Fruit fly (Drosophila melanogaster) whole organism, embryonic: Measurements from ENCODE around the gene CG14205.
A peak's percentile ranks its signal among the peaks of the same experiment; 100 is the strongest.

Source experiments
- Abd-B ChIP-seq: fragments of 200-800 bp; sonication (Bioruptor generic); optimal IDR thresholded peaks from 2 replicates; lab custom pipeline; 2018; ENCODE audit warnings: missing biosample characterization, mild to moderate bottlenecking, missing genetic modification characterization, moderate library complexity
- Atf6 ChIP-seq: fragments of 200-800 bp; sonication (Bioruptor generic); IDR thresholded peaks from 2 replicates; pipeline ENCODE4 v1.3.6; 2022; ENCODE audit warnings: missing biosample characterization, missing genetic modification characterization
- CG11398 ChIP-seq: fragments of 200-800 bp; sonication (Bioruptor generic); optimal IDR thresholded peaks from 2 replicates; lab custom pipeline; 2016; ENCODE audit warnings: missing biosample characterization, missing genetic modification characterization
- CG11560 ChIP-seq: fragments of 200-800 bp; sonication (Bioruptor generic); IDR thresholded peaks from 3 replicates; pipeline ENCODE4 v1.3.6; 2022; ENCODE audit warnings: missing biosample characterization, missing genetic modification characterization
- CG12071 ChIP-seq: fragments of 200-800 bp; sonication (Bioruptor generic); optimal IDR thresholded peaks from 3 replicates; lab custom pipeline; 2018; ENCODE audit warnings: missing biosample characterization, mild to moderate bottlenecking, missing genetic modification characterization
- CG12104 ChIP-seq: fragments of 200-800 bp; sonication (Bioruptor generic); optimal IDR thresholded peaks from 3 replicates; lab custom pipeline; 2016; ENCODE audit warnings: missing biosample characterization, missing genetic modification characterization
- CG12744 ChIP-seq: fragments of 200-800 bp; sonication (Bioruptor generic); optimal IDR thresholded peaks from 2 replicates; lab custom pipeline; 2016; ENCODE audit warnings: missing biosample characterization, missing genetic modification characterization
- CG14965 ChIP-seq: fragments of 200-800 bp; sonication (Bioruptor generic); optimal IDR thresholded peaks from 2 replicates; lab custom pipeline; 2016; ENCODE audit warnings: missing biosample characterization, missing genetic modification characterization, borderline replicate concordance
- CG1603 ChIP-seq: fragments of 200-800 bp; sonication (Bioruptor generic); optimal IDR thresholded peaks from 2 replicates; lab custom pipeline; 2019; ENCODE audit warnings: missing biosample characterization, mild to moderate bottlenecking, missing genetic modification characterization, moderate library complexity
- CG17361 ChIP-seq: fragments of 200-800 bp; sonication (Bioruptor generic); IDR thresholded peaks from 3 replicates; pipeline ENCODE4 v1.3.6; 2022; ENCODE audit warnings: missing biosample characterization, missing genetic modification characterization
- CG3163 ChIP-seq: fragments of 200-800 bp; sonication (Bioruptor generic); optimal IDR thresholded peaks from 3 replicates; lab custom pipeline; 2016; ENCODE audit warnings: missing biosample characterization, missing genetic modification characterization
- CG33213 ChIP-seq: fragments of 200-800 bp; sonication (Bioruptor generic); optimal IDR thresholded peaks from 3 replicates; lab custom pipeline; 2016; ENCODE audit warnings: missing biosample characterization, missing genetic modification characterization
- CG4360 ChIP-seq: fragments of 200-800 bp; sonication (Bioruptor generic); IDR thresholded peaks from 2 replicates; pipeline ENCODE4 v1.3.6; 2022; ENCODE audit warnings: missing biosample characterization, missing genetic modification characterization
- CG4404 ChIP-seq: fragments of 200-800 bp; sonication (Bioruptor generic); IDR thresholded peaks from 2 replicates; pipeline ENCODE4 v1.3.6; 2022; ENCODE audit warnings: missing biosample characterization, missing genetic modification characterization
- CG4617 ChIP-seq: fragments of 200-800 bp; sonication (Bioruptor generic); optimal IDR thresholded peaks from 3 replicates; lab custom pipeline; 2016; ENCODE audit warnings: missing biosample characterization, missing genetic modification characterization, borderline replicate concordance
- CG4854 ChIP-seq: fragments of 200-800 bp; sonication (Bioruptor generic); optimal IDR thresholded peaks from 2 replicates; lab custom pipeline; 2016; ENCODE audit warnings: missing biosample characterization, missing genetic modification characterization, inconsistent platforms
- CG8765 ChIP-seq: fragments of 200-800 bp; sonication (Bioruptor generic); IDR thresholded peaks from 2 replicates; pipeline ENCODE4 v1.3.6; 2022; ENCODE audit warnings: missing biosample characterization, missing genetic modification characterization
- CG8924 ChIP-seq: fragments of 200-800 bp; optimal IDR thresholded peaks from 3 replicates; lab custom pipeline; 2019; ENCODE audit warnings: missing biosample characterization, mild to moderate bottlenecking, missing genetic modification characterization, moderate library complexity
- CTCF ChIP-seq: fragments of 200-800 bp; sonication (Bioruptor generic); optimal IDR thresholded peaks from 2 replicates; lab custom pipeline; 2017; ENCODE audit warnings: missing biosample characterization, mild to moderate bottlenecking, missing genetic modification characterization, moderate library complexity
- CrebB ChIP-seq: fragments of 200-800 bp; sonication (Bioruptor generic); optimal IDR thresholded peaks from 3 replicates; lab custom pipeline; 2018; ENCODE audit warnings: missing biosample characterization, mild to moderate bottlenecking, missing genetic modification characterization
- Fer1 ChIP-seq: fragments of 200-800 bp; sonication (Bioruptor generic); optimal IDR thresholded peaks from 2 replicates; lab custom pipeline; 2017; ENCODE audit warnings: missing biosample characterization, mild to moderate bottlenecking, missing genetic modification characterization
- Fer2 ChIP-seq: fragments of 200-800 bp; sonication (Bioruptor generic); optimal IDR thresholded peaks from 2 replicates; lab custom pipeline; 2018; ENCODE audit warnings: missing biosample characterization, mild to moderate bottlenecking, missing genetic modification characterization, moderate library complexity
- Hand ChIP-seq: fragments of 200-800 bp; sonication (Bioruptor generic); optimal IDR thresholded peaks from 2 replicates; lab custom pipeline; 2017; ENCODE audit warnings: mild to moderate bottlenecking, missing biosample characterization, missing genetic modification reagents, missing genetic modification characterization
- Jarid2 ChIP-seq: fragments of 200-800 bp; sonication (Bioruptor generic); optimal IDR thresholded peaks from 3 replicates; lab custom pipeline; 2017; ENCODE audit warnings: mild to moderate bottlenecking, missing biosample characterization, missing genetic modification reagents, missing genetic modification characterization
- Kr ChIP-seq: fragments of 200-800 bp; sonication (Bioruptor generic); optimal IDR thresholded peaks from 2 replicates; lab custom pipeline; 2017; ENCODE audit warnings: missing biosample characterization, mild to moderate bottlenecking, missing genetic modification characterization
- NC2β ChIP-seq: fragments of 200-800 bp; sonication (Bioruptor generic); optimal IDR thresholded peaks from 2 replicates; lab custom pipeline; 2016; ENCODE audit warnings: missing biosample characterization, missing genetic modification characterization
- Nf-YB ChIP-seq: fragments of 200-800 bp; sonication (Bioruptor generic); optimal IDR thresholded peaks from 3 replicates; lab custom pipeline; 2019; ENCODE audit warnings: missing biosample characterization, mild to moderate bottlenecking, missing genetic modification characterization, moderate library complexity
- Sin3A ChIP-seq: fragments of >200 bp; optimal IDR thresholded peaks from 2 replicates; lab custom pipeline; 2018
- ap ChIP-seq: fragments of 200-800 bp; sonication (Bioruptor generic); IDR thresholded peaks from 2 replicates; pipeline ENCODE4 v1.3.6; 2022; ENCODE audit warnings: missing biosample characterization, missing genetic modification characterization
- ara ChIP-seq: fragments of 200-800 bp; sonication (Bioruptor generic); IDR thresholded peaks from 2 replicates; pipeline ENCODE4 v1.3.6; 2022; ENCODE audit warnings: missing biosample characterization, missing genetic modification characterization
- bigmax ChIP-seq: fragments of 200-800 bp; sonication (Bioruptor generic); optimal IDR thresholded peaks from 2 replicates; lab custom pipeline; 2018; ENCODE audit warnings: missing biosample characterization, mild to moderate bottlenecking, missing genetic modification characterization
- crol ChIP-seq: fragments of 200-800 bp; sonication (Bioruptor generic); IDR thresholded peaks from 2 replicates; pipeline ENCODE4 v1.3.6; 2022; ENCODE audit warnings: missing biosample characterization, missing genetic modification characterization
- dimm ChIP-seq: fragments of 200-800 bp; sonication (Bioruptor generic); IDR thresholded peaks from 2 replicates; pipeline ENCODE4 v1.3.6; 2022; ENCODE audit warnings: missing biosample characterization, missing genetic modification characterization
- en ChIP-seq: fragments of 200-800 bp; sonication (Bioruptor generic); optimal IDR thresholded peaks from 2 replicates; lab custom pipeline; 2016; ENCODE audit warnings: missing biosample characterization, missing genetic modification characterization
- gce ChIP-seq: fragments of 200-800 bp; sonication (Bioruptor generic); IDR thresholded peaks from 3 replicates; pipeline ENCODE4 v1.3.6; 2022; ENCODE audit warnings: missing biosample characterization, missing genetic modification characterization
- ham ChIP-seq: fragments of 200-800 bp; sonication (Bioruptor generic); IDR thresholded peaks from 2 replicates; pipeline ENCODE4 v1.3.6; 2022; ENCODE audit warnings: missing biosample characterization, missing genetic modification characterization
- her ChIP-seq: fragments of 200-800 bp; sonication (Bioruptor generic); optimal IDR thresholded peaks from 2 replicates; lab custom pipeline; 2016; ENCODE audit warnings: missing biosample characterization, missing genetic modification characterization
- insv ChIP-seq, 2 experiments: fragments of 200-800 bp; sonication (Bioruptor generic); optimal IDR thresholded peaks; 3 replicates each; lab custom pipeline; 2016 to 2018; ENCODE audit warnings: missing biosample characterization in 2 of 2, missing genetic modification characterization in 2 of 2
- kah ChIP-seq: fragments of 200-800 bp; sonication (Bioruptor generic); optimal IDR thresholded peaks from 2 replicates; lab custom pipeline; 2018; ENCODE audit warnings: missing biosample characterization, mild to moderate bottlenecking, missing genetic modification characterization
- lbe ChIP-seq: fragments of 200-800 bp; sonication (Bioruptor generic); optimal IDR thresholded peaks from 2 replicates; lab custom pipeline; 2016; ENCODE audit warnings: missing biosample characterization, mild to moderate bottlenecking, missing genetic modification characterization
- lmd ChIP-seq: fragments of 200-800 bp; sonication (Bioruptor generic); IDR thresholded peaks from 2 replicates; pipeline ENCODE4 v1.3.6; 2022; ENCODE audit warnings: missing biosample characterization, missing genetic modification characterization
- maf-S ChIP-seq: fragments of 200-800 bp; sonication (Bioruptor generic); optimal IDR thresholded peaks from 2 replicates; lab custom pipeline; 2016; ENCODE audit warnings: missing biosample characterization, missing genetic modification characterization
- mld ChIP-seq: fragments of 200-800 bp; sonication (Bioruptor generic); IDR thresholded peaks from 3 replicates; pipeline ENCODE4 v1.3.6; 2022; ENCODE audit warnings: missing biosample characterization, missing genetic modification characterization; ENCODE audit not compliant: partially characterized antibody
- nerfin-1 ChIP-seq: fragments of 200-800 bp; sonication (Bioruptor generic); optimal IDR thresholded peaks from 3 replicates; lab custom pipeline; 2019; ENCODE audit warnings: missing biosample characterization, mild to moderate bottlenecking, missing genetic modification characterization, moderate library complexity
- otp ChIP-seq: fragments of 200-800 bp; sonication (Bioruptor generic); IDR thresholded peaks from 3 replicates; pipeline ENCODE4, ENCODE4 v1.3.6; 2022; ENCODE audit warnings: missing biosample characterization, missing genetic modification characterization
- pb ChIP-seq: fragments of 200-800 bp; sonication (Bioruptor generic); optimal IDR thresholded peaks from 3 replicates; lab custom pipeline; 2016; ENCODE audit warnings: missing biosample characterization, missing genetic modification characterization
- pho ChIP-seq: fragments of 200-800 bp; sonication (Bioruptor generic); optimal IDR thresholded peaks from 2 replicates; lab custom pipeline; 2016; ENCODE audit warnings: missing biosample characterization, missing genetic modification characterization
- prd ChIP-seq, 3 experiments: fragments of >200 bp in 2 of 3; fragments of 200-800 bp in 1 of 3; sonication (Bioruptor generic) in 1 of 3; optimal IDR thresholded peaks in 2 of 3; IDR thresholded peaks in 1 of 3; 2 replicates in 2 of 3; 3 replicates in 1 of 3; pipeline versions ENCODE4 v1.3.6 to Lab custom; 2017 to 2022; ENCODE audit warnings: missing biosample characterization in 1 of 3, missing genetic modification characterization in 1 of 3
- sima ChIP-seq: fragments of 200-800 bp; sonication (Bioruptor generic); optimal IDR thresholded peaks from 2 replicates; lab custom pipeline; 2016; ENCODE audit warnings: missing biosample characterization, missing genetic modification characterization
- sqz ChIP-seq: fragments of 200-800 bp; sonication (Bioruptor generic); optimal IDR thresholded peaks from 3 replicates; lab custom pipeline; 2018; ENCODE audit warnings: missing biosample characterization, mild to moderate bottlenecking, missing genetic modification characterization
- tio ChIP-seq: fragments of 200-800 bp; sonication (Bioruptor generic); optimal IDR thresholded peaks from 2 replicates; lab custom pipeline; 2017; ENCODE audit warnings: missing biosample characterization, missing genetic modification characterization, inconsistent platforms
- wdn ChIP-seq: fragments of 200-800 bp; sonication (Bioruptor generic); IDR thresholded peaks from 2 replicates; pipeline ENCODE4 v1.3.6; 2022; ENCODE audit warnings: missing biosample characterization, missing genetic modification characterization
- zen ChIP-seq: fragments of 200-800 bp; sonication (Bioruptor generic); optimal IDR thresholded peaks from 3 replicates; lab custom pipeline; 2018; ENCODE audit warnings: missing biosample characterization, mild to moderate bottlenecking, missing genetic modification characterization, moderate library complexity

The CG14205 gene

DNA sequence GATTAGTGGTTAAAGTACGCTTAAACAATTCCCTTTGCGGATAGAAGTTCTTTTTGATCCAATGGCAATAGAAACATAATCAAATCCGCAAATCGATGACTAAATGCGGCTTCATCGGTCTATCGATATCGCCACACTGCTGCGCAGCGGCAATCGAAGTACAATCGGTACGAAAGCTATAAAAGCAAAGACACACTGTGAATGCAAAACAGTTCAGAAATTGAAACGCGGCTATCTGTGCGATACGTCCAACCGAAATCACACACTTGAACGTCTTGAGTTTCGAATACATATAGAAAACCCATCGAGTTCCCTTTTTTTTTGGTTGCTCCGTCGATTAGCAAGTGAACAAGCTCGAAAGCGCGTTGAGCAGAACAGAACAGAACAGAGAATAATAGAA lies 12.6 kb downstream of the CG14205 start, which contains the start of gene CG14207 (continued):
- peak; percentile 48 for TF ChIP-seq Hand (GFP tag; lab: Kevin White, UChicago)
- peak; percentile 32 for TF ChIP-seq Atf6 (GFP tag; lab: Robert Waterston, UW)
- peak; percentile 28 for TF ChIP-seq Fer1 (GFP tag; lab: Kevin White, UChicago)
- no peak for TF ChIP-seq otp (GFP tag; lab: Robert Waterston, UW)
- peak; percentile 80 for TF ChIP-seq mld (GFP tag; lab: Robert Waterston, UW)
- TF ChIP-seq NC2β = peak; percentile 42
- TF ChIP-seq Abd-B (GFP tag; lab: Kevin White, UChicago) = no peak
- no peak for TF ChIP-seq CG12104 (GFP tag; lab: Kevin White, UChicago)
- TF ChIP-seq her (GFP tag; lab: Kevin White, UChicago) = peak; percentile 49
- no peak for TF ChIP-seq zen (tag; lab: Kevin White, UChicago)
- no peak for TF ChIP-seq CG4854
- TF ChIP-seq Jarid2 (GFP tag; lab: Kevin White, UChicago) = peak; percentile 77
- no peak for TF ChIP-seq CG8924 (tag; lab: Kevin White, UChicago)
- no peak for TF ChIP-seq CG4360 (GFP tag; lab: Robert Waterston, UW)
- no peak for TF ChIP-seq nerfin-1
- peak; percentile 36 for TF ChIP-seq CG12071 (GFP tag; lab: Kevin White, UChicago)
- no peak for TF ChIP-seq en (GFP tag; lab: Kevin White, UChicago)
- TF ChIP-seq ara (GFP tag; lab: Robert Waterston, UW) = no peak
- TF ChIP-seq lmd (GFP tag; lab: Robert Waterston, UW) = no peak
- TF ChIP-seq bigmax (GFP tag; lab: Kevin White, UChicago) = no peak
- TF ChIP-seq CG8765 = no peak
- TF ChIP-seq CG11398 (GFP tag; lab: Kevin White, UChicago) = no peak
- TF ChIP-seq pho (GFP tag; lab: Kevin White, UChicago) = no peak
- TF ChIP-seq ap (GFP tag; lab: Robert Waterston, UW) = no peak
- no peak for TF ChIP-seq CTCF (GFP tag; lab: Kevin White, UChicago)
- TF ChIP-seq dimm = no peak
- peak; percentile 20 for TF ChIP-seq CG1603
- TF ChIP-seq Kr (GFP tag; lab: Kevin White, UChicago) = no peak
- TF ChIP-seq CG3163 = peak; percentile 19
- no peak for TF ChIP-seq sima
- TF ChIP-seq CG33213 (GFP tag; lab: Kevin White, UChicago) = no peak
- no peak for TF ChIP-seq Sin3A (lab: Kevin White, UChicago)
- TF ChIP-seq wdn (GFP tag; lab: Robert Waterston, UW) = no peak
- TF ChIP-seq ham (GFP tag; lab: Robert Waterston, UW) = no peak
- TF ChIP-seq CrebB (tag; lab: Kevin White, UChicago) = peak; percentile 17
- no peak for TF ChIP-seq CG14965 (GFP tag; lab: Kevin White, UChicago)
- no peak for TF ChIP-seq maf-S (GFP tag; lab: Kevin White, UChicago)
- TF ChIP-seq CG4617 (GFP tag; lab: Kevin White, UChicago) = no peak
- TF ChIP-seq gce (GFP tag; lab: Robert Waterston, UW) = no peak
- no peak for TF ChIP-seq CG4404 (GFP tag; lab: Robert Waterston, UW)
- TF ChIP-seq pb (GFP tag; lab: Kevin White, UChicago) = no peak
- TF ChIP-seq CG12744 = no peak
- TF ChIP-seq kah (GFP tag; lab: Kevin White, UChicago) = no peak
- peak; percentile 22 for TF ChIP-seq sqz (GFP tag; lab: Kevin White, UChicago)
- no peak for TF ChIP-seq crol (GFP tag; lab: Robert Waterston, UW)
- TF ChIP-seq Fer2 (tag; lab: Kevin White, UChicago) = no peak
- no peak for TF ChIP-seq Nf-YB (GFP tag; lab: Kevin White, UChicago)
- TF ChIP-seq tio = no peak
- TF ChIP-seq insv (GFP tag; optimal IDR thresholded peaks at IDR 0.05; lab: Kevin White, UChicago) = no peak
- TF ChIP-seq CG11560 (tag; lab: Robert Waterston, UW) = no peak
- TF ChIP-seq prd (optimal IDR thresholded peaks at IDR 0.05; lab: Kevin White, UChicago) = no peak
- no peak for TF ChIP-seq prd (GFP tag; IDR thresholded peaks at IDR 0.05; lab: Robert Waterston, UW)
- 0 out of 3 replicates have a peak, but pooled peaks have one; percentile 19 for TF ChIP-seq CG17361 (GFP tag; lab: Robert Waterston, UW)
- TF ChIP-seq lbe (GFP tag; lab: Kevin White, UChicago) = peak; percentile 42
